Fruit fly (Drosophila melanogaster): Measurements from ENCODE around the gene Vml.

The Vml gene

dm6 chrX:2321900-2322555, 46.4 kb downstream of the Vml start (continued):
- 0 out of 2 replicates have a peak, but pooled peaks have one; percentile 16 for TF ChIP-seq CG6272 (GFP tag; IDR thresholded peaks at IDR 0.05)
- TF ChIP-seq Rx (GFP tag; IDR thresholded peaks at IDR 0.05) = peak; percentile 51
- TF ChIP-seq en (GFP tag; optimal IDR thresholded peaks at IDR 0.05) = no peak
- no peak for TF ChIP-seq rib (GFP tag; IDR thresholded peaks at IDR 0.05)
- no peak for TF ChIP-seq danr (GFP tag; IDR thresholded peaks at IDR 0.05)
- TF ChIP-seq CG32532 (GFP tag; IDR thresholded peaks at IDR 0.05) = peak; percentile 53
- peak; percentile 61 for TF ChIP-seq CG7839 (tag; optimal IDR thresholded peaks at IDR 0.05)
- no peak for TF ChIP-seq gsb-n (tag; optimal IDR thresholded peaks at IDR 0.05)
- TF ChIP-seq bcd (GFP tag; optimal IDR thresholded peaks at IDR 0.05) = peak; percentile 6
- no peak for TF ChIP-seq nerfin-2 (GFP tag; IDR thresholded peaks at IDR 0.05; ENCODE audit: partially characterized antibody)
- no peak for TF ChIP-seq Hey (tag; optimal IDR thresholded peaks at IDR 0.05)
- peak; percentile 39; the same call in 1 of the 2 replicates for TF ChIP-seq dan (GFP tag; IDR thresholded peaks at IDR 0.05)
- TF ChIP-seq CG7745 (tag; optimal IDR thresholded peaks at IDR 0.05) = no peak
- TF ChIP-seq Jarid2 (GFP tag; optimal IDR thresholded peaks at IDR 0.05) = no peak
- TF ChIP-seq CG10462 (GFP tag; optimal IDR thresholded peaks at IDR 0.05) = no peak
- no peak for TF ChIP-seq nau (GFP tag; optimal IDR thresholded peaks at IDR 0.05)
- TF ChIP-seq CG15696 (tag; optimal IDR thresholded peaks at IDR 0.05) = no peak
- no peak for TF ChIP-seq Stat92E (GFP tag; optimal IDR thresholded peaks at IDR 0.05)
- TF ChIP-seq CG12071 (GFP tag; optimal IDR thresholded peaks at IDR 0.05) = no peak
- TF ChIP-seq pnt (GFP tag; optimal IDR thresholded peaks at IDR 0.05) = peak; percentile 44
- no peak for TF ChIP-seq Six4 (GFP tag; optimal IDR thresholded peaks at IDR 0.05)
- TF ChIP-seq ttk (GFP tag; IDR thresholded peaks at IDR 0.05) = no peak
- peak; percentile 49; the same call in 1 of the 2 replicates for TF ChIP-seq CG3847 (GFP tag; IDR thresholded peaks at IDR 0.05)
- TF ChIP-seq CG4707 (GFP tag; optimal IDR thresholded peaks at IDR 0.05) = no peak
- peak; percentile 64; the same call in 1 of the 2 replicates for TF ChIP-seq chm (GFP tag; IDR thresholded peaks at IDR 0.05)
- TF ChIP-seq pho (GFP tag; optimal IDR thresholded peaks at IDR 0.05) = peak; percentile 28
- TF ChIP-seq NFAT (GFP tag; IDR thresholded peaks at IDR 0.05) = peak; percentile 29; the same call in 1 of the 2 replicates
- no peak for TF ChIP-seq fd64A (GFP tag; optimal IDR thresholded peaks at IDR 0.05)
- TF ChIP-seq YL-1 (GFP tag; optimal IDR thresholded peaks at IDR 0.05) = no peak
- no peak for TF ChIP-seq caup (GFP tag; optimal IDR thresholded peaks at IDR 0.05; ENCODE audit: severe bottlenecking)
- TF ChIP-seq Poxn (GFP tag; IDR thresholded peaks at IDR 0.05) = no peak
- TF ChIP-seq CG8478 (optimal IDR thresholded peaks at IDR 0.05) = no peak
- peak; percentile 33 for TF ChIP-seq PHDP (tag; optimal IDR thresholded peaks at IDR 0.05)
- TF ChIP-seq CG7987 (GFP tag; optimal IDR thresholded peaks at IDR 0.05) = no peak
- no peak for TF ChIP-seq sc (optimal IDR thresholded peaks at IDR 0.05)
- no peak for TF ChIP-seq sc (GFP tag; optimal IDR thresholded peaks at IDR 0.05)
- peak; percentile 35 for TF ChIP-seq CG13775 (GFP tag; optimal IDR thresholded peaks at IDR 0.05)
- peak; percentile 49 for TF ChIP-seq CG30403 (GFP tag; optimal IDR thresholded peaks at IDR 0.05)
- TF ChIP-seq Dad (GFP tag; optimal IDR thresholded peaks at IDR 0.05) = peak; percentile 15
- TF ChIP-seq CG1603 (tag; optimal IDR thresholded peaks at IDR 0.05) = peak; percentile 68
- TF ChIP-seq gt (GFP tag; IDR thresholded peaks at IDR 0.05) = no peak
- no peak for TF ChIP-seq CG7963 (GFP tag; IDR thresholded peaks at IDR 0.05; ENCODE audit: partially characterized antibody)
- no peak for TF ChIP-seq ERR (GFP tag; optimal IDR thresholded peaks at IDR 0.05)
- no peak for TF ChIP-seq cas (GFP tag; IDR thresholded peaks at IDR 0.05)
- no peak for TF ChIP-seq Ets97D (GFP tag; optimal IDR thresholded peaks at IDR 0.05)
- TF ChIP-seq CG2202 (tag; optimal IDR thresholded peaks at IDR 0.05) = no peak
- peak; percentile 76; the same call in 3 of the 4 replicates for TF ChIP-seq Gug (GFP tag; IDR thresholded peaks at IDR 0.05)
- TF ChIP-seq Pdp1 (GFP tag; optimal IDR thresholded peaks at IDR 0.05) = peak; percentile 46 to 55
- TF ChIP-seq CG12155 (GFP tag; optimal IDR thresholded peaks at IDR 0.05) = peak; percentile 56
- peak; percentile 62 for TF ChIP-seq CHES-1-like (GFP tag; optimal IDR thresholded peaks at IDR 0.05)

All from whole organism, embryonic.